Worm (Caenorhabditis elegans): ENCODE data around the gene lin-29.

The lin-29 gene

DNA sequence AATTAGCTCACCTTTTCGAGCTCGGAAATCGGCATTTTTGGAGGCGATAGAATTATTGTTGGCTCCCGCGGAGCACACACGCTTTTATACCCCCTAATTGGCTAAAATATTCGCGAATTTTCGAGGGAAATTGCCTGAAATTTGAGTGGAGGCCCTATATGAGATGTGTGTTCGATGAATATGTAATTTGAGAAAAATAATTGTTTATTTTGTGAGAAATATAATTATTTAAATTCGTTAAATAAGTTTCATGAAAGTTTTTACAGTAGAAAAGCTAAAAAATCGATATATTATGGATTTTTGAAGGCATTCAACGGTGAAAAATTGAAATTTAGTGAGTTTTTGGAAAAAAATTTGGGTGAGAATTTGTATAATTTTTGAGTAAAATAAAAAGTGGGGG lies 38.5 kb upstream of the lin-29 start, which contains the start of gene acbp-6:
TSS of gene acbp-6 (minus strand) at position 101 of the 400 bp plus-strand sequence.
- peak; percentile 19 for TF ChIP-seq lin-13 (GFP tag; optimal IDR thresholded peaks at IDR 0.05)
- no peak for TF ChIP-seq snpc-4 (tag; optimal IDR thresholded peaks at IDR 0.05)

DNA sequence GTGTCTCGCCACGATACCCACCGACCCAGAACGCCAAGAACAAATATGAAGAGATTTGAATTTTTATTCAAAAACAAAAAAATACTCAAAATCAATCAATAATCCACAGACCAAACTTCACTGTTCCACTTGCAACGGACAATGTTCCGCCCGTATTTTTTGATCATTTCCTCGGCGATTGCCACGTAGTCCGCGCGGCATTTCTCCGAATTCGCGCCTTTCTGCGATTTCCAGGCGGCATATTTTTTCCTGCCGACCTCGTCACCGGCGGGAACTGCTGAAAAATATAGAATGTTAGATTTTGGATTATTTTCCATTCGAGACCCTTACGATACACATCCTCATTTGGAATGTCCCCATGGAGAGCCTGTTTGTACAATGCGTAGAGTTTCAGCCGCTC lies 37.1 kb upstream of the lin-29 start:
- TF ChIP-seq pqm-1 (tag; optimal IDR thresholded peaks at IDR 0.05) (no peak), blmp-1 (tag; optimal IDR thresholded peaks at IDR 0.05) (no peak), ceh-63 (GFP tag; optimal IDR thresholded peaks at IDR 0.05) (no peak), irx-1 (tag; optimal IDR thresholded peaks at IDR 0.05) (no peak), mdl-1 (tag; optimal IDR thresholded peaks at IDR 0.05) (no peak)

DNA sequence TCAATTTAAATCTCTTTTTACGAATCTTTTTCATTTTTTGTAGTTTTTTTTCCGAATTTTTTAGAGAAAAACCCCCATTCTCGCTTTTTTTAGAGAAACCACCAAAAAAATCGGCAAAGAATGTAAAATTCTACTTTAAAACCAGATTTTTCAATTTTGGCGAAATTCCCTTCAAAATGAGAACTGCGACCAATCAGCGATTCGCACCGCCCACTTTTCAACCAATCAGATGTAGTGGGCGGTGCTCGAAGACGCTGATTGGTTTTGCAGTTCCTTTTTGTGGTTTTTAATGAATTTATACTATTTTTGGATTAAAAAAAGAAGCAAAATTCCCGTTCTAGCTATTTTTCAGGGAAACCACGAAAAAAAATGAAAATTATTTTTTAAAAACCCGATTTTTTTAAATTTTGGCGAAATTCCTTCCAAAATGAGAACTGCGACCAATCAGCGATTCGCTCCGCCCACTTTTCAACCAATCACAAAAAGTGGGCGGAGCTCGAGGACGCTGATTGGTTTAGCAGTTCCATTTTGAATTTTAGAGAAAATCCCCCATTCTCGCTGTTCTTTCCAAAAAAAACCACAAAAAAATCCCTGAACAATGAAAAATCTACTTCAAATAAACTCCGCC lies 36.0 kb upstream of the lin-29 start:
- TF ChIP-seq hpl-2 (GFP tag; optimal IDR thresholded peaks at IDR 0.05) (no peak), nhr-76 (tag; optimal IDR thresholded peaks at IDR 0.05) (no peak), jun-1 (tag; optimal IDR thresholded peaks at IDR 0.05) (no peak), zag-1 (tag; optimal IDR thresholded peaks at IDR 0.05) (no peak)

DNA sequence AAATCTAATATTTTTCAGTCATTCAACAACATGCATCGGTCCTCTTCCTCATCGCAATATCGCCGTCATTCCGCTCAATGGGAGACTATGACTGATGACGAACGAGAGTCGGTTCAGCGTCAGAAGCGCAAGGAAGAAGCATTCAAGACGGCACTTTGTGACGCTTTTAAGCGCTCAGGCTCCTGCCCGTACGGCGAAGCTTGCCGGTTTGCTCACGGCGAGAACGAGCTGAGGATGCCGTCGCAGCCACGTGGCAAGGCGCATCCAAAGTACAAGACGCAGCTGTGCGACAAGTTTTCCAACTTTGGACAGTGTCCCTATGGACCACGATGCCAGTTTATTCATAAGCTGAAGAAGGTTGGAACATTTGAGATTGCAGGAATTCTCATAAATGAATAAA lies 33.9 kb upstream of the lin-29 start:
- TF ChIP-seq F16B12.6 (tag; optimal IDR thresholded peaks at IDR 0.05): no peak
- TF ChIP-seq unc-62 (GFP tag; optimal IDR thresholded peaks at IDR 0.05): no peak
- no peak for TF ChIP-seq zip-4 (GFP tag; optimal IDR thresholded peaks at IDR 0.05)
- TF ChIP-seq ceh-90 (tag; optimal IDR thresholded peaks at IDR 0.05): no peak
- no peak for TF ChIP-seq efl-3 (GFP tag; optimal IDR thresholded peaks at IDR 0.05)
- TF ChIP-seq lin-39 (tag; optimal IDR thresholded peaks at IDR 0.05): no peak
- no peak for TF ChIP-seq vab-15 (tag; optimal IDR thresholded peaks at IDR 0.05)
- no peak for TF ChIP-seq lin-35 (GFP tag; optimal IDR thresholded peaks at IDR 0.05)
- no peak for TF ChIP-seq lsy-2 (tag; optimal IDR thresholded peaks at IDR 0.05)
- TF ChIP-seq jun-1 (tag; optimal IDR thresholded peaks at IDR 0.05): no peak

DNA sequence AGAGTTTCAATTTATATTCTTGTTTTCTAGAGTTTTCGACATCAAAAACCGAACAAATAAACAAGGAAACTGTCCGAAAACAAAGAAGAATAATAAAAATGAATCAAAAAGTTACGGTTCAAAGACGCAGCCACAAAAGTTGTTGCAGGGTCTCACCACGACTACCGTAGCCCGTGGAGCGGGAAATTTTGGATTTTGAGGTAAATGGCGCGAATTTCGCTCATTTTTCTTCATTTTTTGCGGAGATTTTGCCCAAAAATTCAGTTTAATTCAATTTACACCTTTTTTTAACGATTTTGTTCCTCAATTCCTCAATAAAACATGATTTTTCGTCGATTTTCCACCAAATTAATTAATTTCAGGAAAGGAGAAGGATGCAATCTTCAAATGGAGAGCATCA lies 33.1 kb upstream of the lin-29 start, which contains the start of gene mex-1:
TSS of gene mex-1 (plus strand) at position 363 of the 400 bp plus-strand sequence.
- no peak for TF ChIP-seq ama-1 (optimal IDR thresholded peaks at IDR 0.05)
- TF ChIP-seq mef-2 (tag; optimal IDR thresholded peaks at IDR 0.05): no peak

DNA sequence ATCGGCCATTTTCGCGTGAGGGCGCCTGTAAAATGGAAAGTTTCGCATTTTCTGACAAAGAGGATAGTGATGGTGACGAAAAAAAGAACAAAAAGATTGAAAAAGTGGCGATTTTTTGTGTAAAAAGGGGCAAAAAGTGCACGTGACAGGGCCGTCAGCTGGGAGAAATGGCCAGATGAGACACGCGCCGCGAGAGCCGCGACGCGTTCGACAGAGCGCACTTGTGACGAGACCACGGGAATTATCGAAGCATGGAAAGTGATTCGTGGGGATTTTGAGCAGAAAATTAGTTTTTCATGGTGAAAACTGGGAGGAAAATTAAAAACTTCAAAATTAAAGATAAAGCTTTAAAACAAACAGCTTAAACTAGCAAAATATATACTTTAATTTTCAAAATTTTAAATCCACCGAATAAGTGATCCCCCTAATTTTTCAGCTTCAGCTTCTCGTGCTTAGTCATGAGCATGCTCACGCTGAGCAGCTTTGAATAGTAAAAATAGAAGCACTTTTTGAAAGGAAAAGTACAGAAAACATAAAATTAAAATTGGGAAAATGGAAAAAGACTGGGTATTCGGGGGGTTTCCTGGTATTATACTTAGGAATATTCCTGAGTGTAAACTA lies 32.5 kb upstream of the lin-29 start, which contains the start of gene W03C9.5:
TSS of gene W03C9.5 (minus strand) at position 38 of the 621 bp plus-strand sequence.
- peak; percentile 98 for TF ChIP-seq snu-23 (GFP tag; optimal IDR thresholded peaks at IDR 0.05)
- peak; percentile 95 for TF ChIP-seq tbx-2 (tag; optimal IDR thresholded peaks at IDR 0.05)
- peak; percentile 97 for TF ChIP-seq lin-15B (tag; optimal IDR thresholded peaks at IDR 0.05)
- peak; percentile 38 for TF ChIP-seq zip-4 (GFP tag; optimal IDR thresholded peaks at IDR 0.05)
- peak; percentile 61 for TF ChIP-seq sup-37 (GFP tag; optimal IDR thresholded peaks at IDR 0.05)
- TF ChIP-seq unc-130 (tag; optimal IDR thresholded peaks at IDR 0.05): peak; percentile 87
- peak; percentile 72 for TF ChIP-seq sox-4 (tag; optimal IDR thresholded peaks at IDR 0.05)
- peak; percentile 77 for TF ChIP-seq blmp-1 (tag; optimal IDR thresholded peaks at IDR 0.05)
- peak; percentile 95 for TF ChIP-seq skn-1 (tag; optimal IDR thresholded peaks at IDR 0.05)
- peak; percentile 88 for TF ChIP-seq fos-1 (tag; optimal IDR thresholded peaks at IDR 0.05)
- TF ChIP-seq dpl-1 (GFP tag; optimal IDR thresholded peaks at IDR 0.05): peak; percentile 84 to 85 (median 85)
- peak; percentile 89 for TF ChIP-seq xbp-1 (tag; optimal IDR thresholded peaks at IDR 0.05)
- TF ChIP-seq dsc-1 (tag; optimal IDR thresholded peaks at IDR 0.05): peak; percentile 92
- peak; percentile 70 for TF ChIP-seq ceh-90 (tag; optimal IDR thresholded peaks at IDR 0.05)
- peak; percentile 90 for TF ChIP-seq egl-13 (tag; optimal IDR thresholded peaks at IDR 0.05)
- no peak for TF ChIP-seq nhr-12 (tag; optimal IDR thresholded peaks at IDR 0.05)
- TF ChIP-seq hlh-17 (GFP tag; optimal IDR thresholded peaks at IDR 0.05; ENCODE audit: borderline replicate concordance): no peak
- no peak for TF ChIP-seq unc-30 (tag; optimal IDR thresholded peaks at IDR 0.05)
- TF ChIP-seq zag-1 (tag; optimal IDR thresholded peaks at IDR 0.05): peak; percentile 20
- no peak for TF ChIP-seq hlh-4 (tag; optimal IDR thresholded peaks at IDR 0.05)
- TF ChIP-seq ztf-11 (tag; optimal IDR thresholded peaks at IDR 0.05): peak in 1 of 2 experiments; percentile 91
- peak; percentile 97 for TF ChIP-seq lin-14 (GFP tag; optimal IDR thresholded peaks at IDR 0.05)
- no peak for TF ChIP-seq alr-1 (tag; optimal IDR thresholded peaks at IDR 0.05; ENCODE audit: borderline replicate concordance)
- no peak for TF ChIP-seq ets-5 (GFP tag; IDR thresholded peaks at IDR 0.05)
- TF ChIP-seq nhr-19 (GFP tag; conservative IDR thresholded peaks at IDR 0.05): peak; percentile 93
